Worm (Caenorhabditis elegans) whole organism, L4 larva: ENCODE data around the gene djr-1.2.

Source experiments
- D1046.2 ChIP-seq: fragments of 200-800 bp; sonication (Bioruptor generic); IDR thresholded peaks from 2 replicates; pipeline ENCODE4 v1.3.6; 2022; ENCODE audit warnings: missing genetic modification characterization, missing compliant biosample characterization
- F49E8.2 ChIP-seq: sonication (generic microtip); optimal IDR thresholded peaks from 2 replicates; lab custom pipeline; 2016; ENCODE audit warnings: missing compliant biosample characterization, mild to moderate bottlenecking, missing genetic modification characterization, borderline replicate concordance
- ZK337.2 ChIP-seq: fragments of 200-800 bp; sonication (Bioruptor generic); IDR thresholded peaks from 2 replicates; pipeline ENCODE4 v1.3.6; 2022; ENCODE audit warnings: missing genetic modification reagents, missing genetic modification characterization, missing compliant biosample characterization
- ceh-44 ChIP-seq: fragments of 200-800 bp; sonication (Bioruptor generic); IDR thresholded peaks from 2 replicates; pipeline ENCODE4 v1.3.6; 2022; ENCODE audit warnings: missing genetic modification reagents, missing genetic modification characterization, missing compliant biosample characterization
- dmd-8 ChIP-seq: fragments of 200-800 bp; sonication (Bioruptor generic); IDR thresholded peaks from 2 replicates; pipeline ENCODE4 v1.3.6; 2022; ENCODE audit warnings: missing genetic modification characterization, missing compliant biosample characterization
- gei-8 ChIP-seq: fragments of 200-800 bp; sonication (Bioruptor generic); optimal IDR thresholded peaks from 2 replicates; lab custom pipeline; 2018; ENCODE audit warnings: mild to moderate bottlenecking, missing genetic modification characterization, missing compliant biosample characterization
- nhr-48 ChIP-seq: sonication (generic microtip); optimal IDR thresholded peaks from 2 replicates; lab custom pipeline; 2016; ENCODE audit warnings: mild to moderate bottlenecking, missing genetic modification characterization, missing compliant biosample characterization
- snpc-4 ChIP-seq: fragments of 150-350 bp; optimal IDR thresholded peaks from 2 replicates; lab custom pipeline; 2014; ENCODE audit warnings: missing biosample characterization, missing genetic modification characterization
- unc-62 ChIP-seq, 3 experiments: fragments of 150-350 bp in 1 of 3; sonication (generic microtip); optimal IDR thresholded peaks in 2 of 3; peaks in 1 of 3; 1 replicate in 1 of 3; 2 replicates in 2 of 3; lab custom pipeline; 2014 to 2017; ENCODE audit warnings: missing biosample characterization in 3 of 3, missing genetic modification characterization in 3 of 3, missing genetic modification reagents in 3 of 3, missing genotype in 1 of 3

DNA sequence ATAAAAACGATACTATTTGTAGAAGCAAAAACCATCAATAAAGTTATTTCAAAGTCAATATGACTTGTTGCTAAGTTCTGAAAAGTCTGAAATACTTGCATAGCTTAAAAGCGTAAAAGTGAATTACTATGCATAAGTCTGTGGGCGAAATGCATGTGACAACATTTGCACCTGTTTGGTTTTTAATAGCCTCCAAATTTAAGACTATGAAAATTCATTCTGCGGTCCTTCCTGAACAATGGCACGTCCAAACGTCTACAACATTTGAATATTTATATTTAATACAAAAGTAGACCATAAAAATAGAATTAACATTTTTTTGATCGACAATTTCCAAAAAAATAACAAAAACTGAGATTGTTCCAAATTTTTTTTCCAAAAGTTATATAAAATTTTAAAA lies 33.1 kb downstream of the djr-1.2 start, which contains the start of gene K09D9.14:
- TF ChIP-seq ZK337.2 (no peak), D1046.2 (no peak), gei-8 (GFP tag; lab: Kevin White, UChicago) (no peak), ceh-44 (GFP tag; lab: Robert Waterston, UW) (no peak), unc-62 (GFP tag; optimal IDR thresholded peaks at IDR 0.05 in 1 of 2; lab: Kevin White, UChicago) (no peak), unc-62 (tag; optimal IDR thresholded peaks at IDR 0.05; lab: Kevin White, UChicago) (no peak), snpc-4 (no peak), nhr-48 (tag; lab: Kevin White, UChicago) (no peak), F49E8.2 (tag; lab: Kevin White, UChicago) (no peak), dmd-8 (no peak)
